Fruit fly (Drosophila melanogaster) whole organism, embryonic: ENCODE data around the gene CG9132.

Source experiments
- Aef1 ChIP-seq: fragments of 200-800 bp; sonication (Bioruptor generic); IDR thresholded peaks from 3 replicates; pipeline ENCODE4 v1.3.6; 2022; ENCODE audit warnings: missing biosample characterization, missing genetic modification characterization
- Blimp-1 ChIP-seq: fragments of 200-800 bp; sonication (Bioruptor generic); optimal IDR thresholded peaks from 3 replicates; lab custom pipeline; 2018; ENCODE audit warnings: missing biosample characterization, missing genetic modification characterization, mild to moderate bottlenecking, moderate library complexity, missing genetic modification reagents
- CG10274 ChIP-seq: fragments of 200-800 bp; sonication (Bioruptor generic); optimal IDR thresholded peaks from 3 replicates; lab custom pipeline; 2017; ENCODE audit warnings: missing biosample characterization, mild to moderate bottlenecking, missing genetic modification characterization
- CG11398 ChIP-seq: fragments of 200-800 bp; sonication (Bioruptor generic); optimal IDR thresholded peaks from 2 replicates; lab custom pipeline; 2016; ENCODE audit warnings: missing biosample characterization, missing genetic modification characterization
- CG11504 ChIP-seq: fragments of 200-800 bp; sonication (Bioruptor generic); optimal IDR thresholded peaks from 3 replicates; lab custom pipeline; 2019; ENCODE audit warnings: missing biosample characterization, mild to moderate bottlenecking, missing genetic modification characterization, moderate library complexity
- CG11696 ChIP-seq: fragments of 200-800 bp; sonication (Bioruptor generic); IDR thresholded peaks from 2 replicates; pipeline ENCODE4 v1.3.6; 2022; ENCODE audit warnings: missing biosample characterization, missing genetic modification characterization
- CG12236 ChIP-seq: fragments of 200-800 bp; sonication (Bioruptor generic); optimal IDR thresholded peaks from 2 replicates; lab custom pipeline; 2016; ENCODE audit warnings: missing biosample characterization, missing genetic modification characterization
- CG13424 ChIP-seq: fragments of 200-800 bp; sonication (Bioruptor generic); optimal IDR thresholded peaks from 2 replicates; lab custom pipeline; 2019; ENCODE audit warnings: missing biosample characterization, mild to moderate bottlenecking, missing genetic modification characterization, moderate library complexity
- CG17385 ChIP-seq: fragments of 200-800 bp; sonication (Bioruptor generic); optimal IDR thresholded peaks from 3 replicates; lab custom pipeline; 2018; ENCODE audit warnings: missing biosample characterization, mild to moderate bottlenecking, missing genetic modification characterization
- CG17612 ChIP-seq: fragments of 200-800 bp; sonication (Bioruptor generic); IDR thresholded peaks from 2 replicates; pipeline ENCODE4 v1.3.6; 2022; ENCODE audit warnings: missing biosample characterization, missing genetic modification characterization
- CG17912 ChIP-seq: fragments of 200-800 bp; sonication (Bioruptor generic); optimal IDR thresholded peaks from 2 replicates; lab custom pipeline; 2018; ENCODE audit warnings: missing biosample characterization, mild to moderate bottlenecking, missing genetic modification characterization
- CG2712 ChIP-seq: fragments of 200-800 bp; optimal IDR thresholded peaks from 3 replicates; lab custom pipeline; 2019; ENCODE audit warnings: missing biosample characterization, mild to moderate bottlenecking, missing genetic modification characterization, moderate library complexity
- CG31441 ChIP-seq: fragments of 200-800 bp; sonication (Bioruptor generic); IDR thresholded peaks from 2 replicates; pipeline ENCODE4 v1.3.6; 2022; ENCODE audit warnings: missing biosample characterization, missing genetic modification characterization
- CG4730 ChIP-seq: fragments of 200-800 bp; sonication (Bioruptor generic); IDR thresholded peaks from 2 replicates; pipeline ENCODE4 v1.3.6; 2022; ENCODE audit warnings: missing biosample characterization, missing genetic modification characterization
- CG7357 ChIP-seq: fragments of 200-800 bp; sonication (Bioruptor generic); IDR thresholded peaks from 3 replicates; pipeline ENCODE4 v1.3.6; 2022; ENCODE audit warnings: missing biosample characterization, missing genetic modification characterization
- CG8290 ChIP-seq, 3 experiments: fragments of 200-800 bp; sonication (Bioruptor generic); optimal IDR thresholded peaks; 2 replicates each; lab custom pipeline; 2016 to 2019; ENCODE audit warnings: missing biosample characterization in 3 of 3, missing genetic modification characterization in 3 of 3, mild to moderate bottlenecking in 2 of 3, moderate library complexity in 1 of 3
- D19A ChIP-seq: fragments of 200-800 bp; optimal IDR thresholded peaks from 3 replicates; lab custom pipeline; 2019; ENCODE audit warnings: missing biosample characterization, mild to moderate bottlenecking, missing genetic modification characterization, moderate library complexity
- Dbx ChIP-seq: fragments of 200-800 bp; sonication (Bioruptor generic); IDR thresholded peaks from 3 replicates; pipeline ENCODE4 v1.3.6; 2022; ENCODE audit warnings: missing biosample characterization, missing genetic modification characterization
- Dll ChIP-seq: fragments of 200-800 bp; sonication (Bioruptor generic); IDR thresholded peaks from 4 replicates; pipeline ENCODE4 v1.3.6; 2022; ENCODE audit warnings: missing biosample characterization, missing genetic modification characterization; ENCODE audit not compliant: partially characterized antibody
- Dref ChIP-seq: fragments of 200-800 bp; sonication (Bioruptor generic); IDR thresholded peaks from 2 replicates; pipeline ENCODE4 v1.3.6; 2022; ENCODE audit warnings: missing biosample characterization, missing genetic modification characterization
- Drgx ChIP-seq: fragments of 200-800 bp; sonication (Bioruptor generic); IDR thresholded peaks from 2 replicates; pipeline ENCODE4 v1.3.6; 2022; ENCODE audit warnings: missing biosample characterization, missing genetic modification characterization
- Kr ChIP-seq: fragments of 200-800 bp; sonication (Bioruptor generic); optimal IDR thresholded peaks from 2 replicates; lab custom pipeline; 2017; ENCODE audit warnings: missing biosample characterization, mild to moderate bottlenecking, missing genetic modification characterization
- Pdp1 ChIP-seq, 2 experiments: fragments of 200-800 bp; sonication (Bioruptor generic); optimal IDR thresholded peaks; 3 replicates each; lab custom pipeline; 2016; ENCODE audit warnings: missing biosample characterization in 2 of 2, missing genetic modification characterization in 2 of 2, mild to moderate bottlenecking in 1 of 2, moderate library complexity in 1 of 2
- Poxn ChIP-seq: fragments of 200-800 bp; sonication (Bioruptor generic); IDR thresholded peaks from 2 replicates; pipeline ENCODE4 v1.3.6; 2022; ENCODE audit warnings: missing biosample characterization, missing genetic modification characterization
- Ptx1 ChIP-seq: fragments of 200-800 bp; sonication (Bioruptor generic); IDR thresholded peaks from 2 replicates; pipeline ENCODE4 v1.3.6; 2022; ENCODE audit warnings: missing biosample characterization, missing genetic modification characterization
- Sin3A ChIP-seq: fragments of >200 bp; optimal IDR thresholded peaks from 2 replicates; lab custom pipeline; 2018
- Usf ChIP-seq: fragments of 200-800 bp; sonication (Bioruptor generic); optimal IDR thresholded peaks from 2 replicates; lab custom pipeline; 2017; ENCODE audit warnings: missing genotype, missing biosample characterization, missing genetic modification characterization
- ase ChIP-seq: fragments of 200-800 bp; sonication (Bioruptor generic); IDR thresholded peaks from 3 replicates; pipeline ENCODE4 v1.3.6; 2022; ENCODE audit warnings: missing biosample characterization, missing genetic modification characterization
- br ChIP-seq: fragments of >200 bp; optimal IDR thresholded peaks from 2 replicates; lab custom pipeline; 2017
- dmrt99B ChIP-seq: fragments of 200-800 bp; sonication (Bioruptor generic); optimal IDR thresholded peaks from 2 replicates; lab custom pipeline; 2018; ENCODE audit warnings: missing biosample characterization, mild to moderate bottlenecking, missing genetic modification characterization, moderate library complexity
- fru ChIP-seq: fragments of >200 bp; optimal IDR thresholded peaks from 2 replicates; lab custom pipeline; 2017
- gsb ChIP-seq: fragments of 200-800 bp; sonication (Bioruptor generic); IDR thresholded peaks from 2 replicates; pipeline ENCODE4 v1.3.6; 2022; ENCODE audit warnings: missing biosample characterization, missing genetic modification characterization
- lbe ChIP-seq: fragments of 200-800 bp; sonication (Bioruptor generic); optimal IDR thresholded peaks from 2 replicates; lab custom pipeline; 2016; ENCODE audit warnings: missing biosample characterization, mild to moderate bottlenecking, missing genetic modification characterization
- lilli ChIP-seq: fragments of 200-800 bp; sonication (Bioruptor generic); optimal IDR thresholded peaks from 3 replicates; lab custom pipeline; 2016; ENCODE audit warnings: missing biosample characterization, missing genetic modification characterization
- peb ChIP-seq: fragments of 200-800 bp; sonication (Bioruptor generic); IDR thresholded peaks from 2 replicates; pipeline ENCODE4 v1.3.6; 2022; ENCODE audit warnings: missing biosample characterization, missing genetic modification characterization
- row ChIP-seq: fragments of 200-800 bp; sonication (Bioruptor generic); IDR thresholded peaks from 3 replicates; pipeline ENCODE4 v1.3.6; 2022; ENCODE audit warnings: missing biosample characterization, missing genetic modification characterization
- sens ChIP-seq: fragments of 200-800 bp; sonication (Bioruptor generic); peaks from one replicate; lab custom pipeline; 2016; ENCODE audit warnings: missing biosample characterization, missing genetic modification characterization
- ttk ChIP-seq: fragments of 200-800 bp; sonication (Bioruptor generic); IDR thresholded peaks from 2 replicates; pipeline ENCODE4 v2.1.2; 2022; ENCODE audit warnings: missing biosample characterization, missing genetic modification characterization
- zf30C ChIP-seq: fragments of 200-800 bp; sonication (Bioruptor generic); optimal IDR thresholded peaks from 3 replicates; lab custom pipeline; 2018; ENCODE audit warnings: missing biosample characterization, mild to moderate bottlenecking, missing genetic modification characterization

The CG9132 gene

DNA sequence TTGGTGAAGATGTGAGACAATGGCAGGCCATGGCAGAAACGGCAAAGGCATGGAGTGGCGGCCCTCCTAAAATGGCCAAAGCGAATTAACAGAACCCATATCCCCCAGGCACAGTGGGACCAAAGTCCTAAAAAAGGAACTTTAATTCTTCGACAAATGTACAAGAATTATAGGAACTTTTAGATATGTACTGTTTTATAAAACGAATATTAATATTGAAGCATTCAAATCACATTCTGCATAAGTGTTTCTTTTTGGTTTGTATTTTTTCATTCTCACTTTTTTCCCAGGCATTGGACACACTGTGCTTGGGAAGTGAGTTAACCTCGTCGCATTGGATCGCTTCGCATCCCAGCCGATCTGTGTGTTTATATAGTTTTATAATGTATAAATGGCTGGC, 35.6 kb downstream of the CG9132 start (continued):
- peak; percentile 35; the same call in 1 of the 2 replicates for TF ChIP-seq CG31441 (GFP tag; lab: Robert Waterston, UW)
- TF ChIP-seq CG2712: peak; percentile 15
- TF ChIP-seq CG11504 (tag; lab: Kevin White, UChicago): peak; percentile 14
- peak; percentile 23 for TF ChIP-seq dmrt99B
- TF ChIP-seq row: 0 out of 3 replicates have a peak, but pooled peaks have one; percentile 14

DNA sequence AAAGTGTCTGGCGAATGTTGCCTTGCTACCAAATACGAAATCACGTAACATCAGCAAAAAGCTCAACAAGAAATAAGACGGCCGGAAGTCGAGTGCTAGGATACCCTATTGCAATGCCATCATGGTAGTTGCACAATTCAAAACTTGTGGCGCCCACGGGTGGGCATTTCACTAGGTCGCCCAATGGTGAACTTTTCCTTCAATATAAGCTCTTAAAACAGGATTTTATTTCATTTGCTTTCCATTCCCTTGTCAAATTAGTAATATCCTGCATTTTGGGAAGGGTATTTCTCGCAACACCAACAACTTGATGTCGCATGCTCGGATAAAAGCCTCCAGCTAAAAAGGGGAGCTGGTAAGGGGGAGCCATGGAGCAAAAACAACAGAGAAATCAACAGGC, 39.0 kb downstream of the CG9132 start:
- TF ChIP-seq Usf: no peak
- no peak for TF ChIP-seq CG11696
- TF ChIP-seq Ptx1 (GFP tag; lab: Robert Waterston, UW): peak; percentile 12; the same call in 1 of the 2 replicates
- no peak for TF ChIP-seq CG11398
- peak; percentile 43 for TF ChIP-seq lbe (GFP tag; lab: Kevin White, UChicago)
- TF ChIP-seq sens (GFP tag; lab: Kevin White, UChicago): peak; percentile 34
- TF ChIP-seq zf30C: no peak
- 0 out of 3 replicates have a peak, but pooled peaks have one; percentile 17 for TF ChIP-seq ase (GFP tag; lab: Robert Waterston, UW)
- no peak for TF ChIP-seq ttk (GFP tag; lab: Robert Waterston, UW)
- TF ChIP-seq Sin3A (lab: Kevin White, UChicago): no peak
- peak; percentile 61 for TF ChIP-seq Drgx (GFP tag; lab: Robert Waterston, UW)
- no peak for TF ChIP-seq CG12236 (GFP tag; lab: Kevin White, UChicago)
- no peak for TF ChIP-seq Poxn
- no peak for TF ChIP-seq gsb
- TF ChIP-seq D19A (tag; lab: Kevin White, UChicago): peak; percentile 63
- no peak for TF ChIP-seq CG13424 (tag; lab: Kevin White, UChicago)
- 0 out of 3 replicates have a peak, but pooled peaks have one; percentile 11 for TF ChIP-seq row
- TF ChIP-seq CG17385: no peak
- TF ChIP-seq CG10274 (GFP tag; lab: Kevin White, UChicago): no peak

DNA sequence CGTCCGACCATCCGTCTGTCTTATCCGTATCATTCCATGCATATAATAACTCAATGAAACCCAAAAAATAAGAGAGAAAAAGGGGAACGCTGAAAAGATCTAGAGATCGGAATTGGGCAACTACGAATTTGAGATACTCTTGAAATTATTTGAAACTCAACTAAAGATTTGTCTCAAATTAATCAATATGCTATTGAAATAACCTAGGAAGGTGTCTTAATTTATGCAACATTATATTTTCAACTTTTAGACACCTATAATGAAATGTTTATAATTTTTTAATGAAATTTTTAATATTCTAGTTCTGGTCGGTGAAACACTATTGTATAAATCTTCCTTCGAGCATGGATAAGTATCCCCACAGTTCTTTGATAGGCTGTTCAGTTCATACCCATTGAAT, 40.0 kb downstream of the CG9132 start:
- no peak for TF ChIP-seq CG4730 (GFP tag; lab: Robert Waterston, UW)
- TF ChIP-seq CG7357 (GFP tag; lab: Robert Waterston, UW): no peak
- peak; percentile 73 for TF ChIP-seq D19A (tag; lab: Kevin White, UChicago)
- no peak for TF ChIP-seq CG17912
- TF ChIP-seq peb (GFP tag; lab: Robert Waterston, UW): no peak
- TF ChIP-seq Kr (GFP tag; lab: Kevin White, UChicago): no peak
- no peak for TF ChIP-seq Dll (GFP tag; lab: Robert Waterston, UW)
- no peak for TF ChIP-seq fru
- TF ChIP-seq, all 482 proteins: peak for 1

DNA sequence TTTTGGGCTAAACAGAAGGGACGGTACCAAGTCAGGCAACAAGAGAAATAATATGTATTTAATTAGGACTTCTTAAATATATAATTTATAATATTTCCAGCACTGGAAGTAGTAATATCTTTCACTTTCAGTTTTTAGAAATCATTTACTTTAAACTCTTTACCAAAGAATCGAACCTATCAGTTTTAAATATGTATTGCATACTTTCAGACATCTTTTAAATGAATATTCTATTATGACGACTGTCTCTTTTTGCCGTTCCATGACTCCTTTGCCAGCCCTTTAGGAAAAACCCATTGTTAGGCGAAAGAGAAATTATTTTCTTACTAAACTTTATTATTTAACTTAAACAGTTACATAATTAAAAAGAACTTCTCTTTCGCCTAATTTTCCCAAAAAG, 42.9 kb downstream of the CG9132 start:
- TF ChIP-seq Dbx (GFP tag; lab: Robert Waterston, UW) (no peak), br (no peak), CG8290 (GFP tag; optimal IDR thresholded peaks at IDR 0.05; lab: Kevin White, UChicago) (peak; percentile 59), CG8290 (tag; optimal IDR thresholded peaks at IDR 0.05; lab: Kevin White, UChicago) (no peak), Aef1 (GFP tag; lab: Robert Waterston, UW) (no peak), Dref (GFP tag; lab: Robert Waterston, UW) (no peak), CG17612 (peak; percentile 86), row (peak; percentile 20; the same call in 1 of the 3 replicates), lilli (GFP tag; lab: Kevin White, UChicago) (no peak), Pdp1 (GFP tag; optimal IDR thresholded peaks at IDR 0.05; lab: Kevin White, UChicago) (peak in 1 of 2 experiments; percentile 33), Blimp-1 (GFP tag; lab: Kevin White, UChicago) (peak; percentile 9)
